Fruit fly (Drosophila melanogaster) S2 (cell line): ENCODE results near the gene eIF3d1.

Experiments
- CG8478 ChIP-seq: fragments of >200 bp; optimal IDR thresholded peaks from 2 replicates; lab custom pipeline; 2018
- CTCF ChIP-seq, 2 experiments: fragments of >200 bp; optimal IDR thresholded peaks; 2 replicates each; lab custom pipeline; 2018

- no peak for TF ChIP-seq CG8478 (lab: Kevin White, UChicago)
- TF ChIP-seq CTCF (optimal IDR thresholded peaks at IDR 0.05; lab: Kevin White, UChicago), result no peak
Observed at dm6 chr3R:23722680-23723372, 43.0 kb downstream of the eIF3d1 start, which contains the start of gene CG10365.
